Fruit fly (Drosophila melanogaster): ENCODE data around the gene IP3K1.
A peak's percentile ranks its signal among the peaks of the same experiment; 100 is the strongest.

The IP3K1 gene

dm6 chr2L:9736000-9736695 lies 46.0 kb upstream of the IP3K1 start, which contains the start of gene CG13117:
TSS of gene CG13117 (plus strand) at chr2L:9736645.
- TF ChIP-seq CG10321 (GFP tag; IDR thresholded peaks at IDR 0.05) (0 out of 2 replicates have a peak, but pooled peaks have one; percentile 16), row (GFP tag; IDR thresholded peaks at IDR 0.05) (peak; percentile 40; the same call in 2 of the 3 replicates), CG11085 (GFP tag; IDR thresholded peaks at IDR 0.05) (no peak), BEAF-32 (GFP tag; optimal IDR thresholded peaks at IDR 0.05) (peak; percentile 32), sna (GFP tag; IDR thresholded peaks at IDR 0.05; ENCODE audit: partially characterized antibody) (0 out of 2 replicates have a peak, but pooled peaks have one; percentile 1), Sry-δ (GFP tag; optimal IDR thresholded peaks at IDR 0.05) (peak; percentile 7), Dll (GFP tag; IDR thresholded peaks at IDR 0.05; ENCODE audit: partially characterized antibody) (peak; percentile 37; the same call in 2 of the 4 replicates), tx (GFP tag; optimal IDR thresholded peaks at IDR 0.05) (no peak), dysf (GFP tag; IDR thresholded peaks at IDR 0.05) (0 out of 3 replicates have a peak, but pooled peaks have one; percentile 16), unc-4 (GFP tag; IDR thresholded peaks at IDR 0.05; ENCODE audit: partially characterized antibody) (0 out of 2 replicates have a peak, but pooled peaks have one; percentile 18)

DNA sequence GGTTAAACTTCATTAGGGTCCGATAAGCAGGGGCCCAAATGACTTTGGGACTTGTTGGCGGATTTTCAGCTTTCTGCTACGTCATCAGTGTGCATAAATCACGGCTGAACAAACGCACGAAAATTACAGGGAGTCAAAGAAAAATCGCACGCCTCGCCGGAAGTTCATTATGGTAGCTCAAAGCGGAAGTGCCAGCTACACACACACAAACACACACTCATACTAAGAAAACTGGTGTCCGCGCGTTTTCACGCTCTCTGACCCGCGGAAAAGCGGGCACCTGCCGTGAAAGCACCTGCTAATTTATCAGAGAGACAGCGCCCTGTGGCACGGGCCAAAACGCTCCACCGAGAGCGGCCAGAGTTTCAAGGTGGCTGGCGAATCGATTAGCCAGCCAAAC lies 44.8 kb upstream of the IP3K1 start:
- TF ChIP-seq Ets65A (GFP tag) (peak; percentile 70), sna (GFP tag; IDR thresholded peaks at IDR 0.05; ENCODE audit: partially characterized antibody) (no peak), prd (optimal IDR thresholded peaks at IDR 0.05) (no peak), prd (GFP tag; IDR thresholded peaks at IDR 0.05) (no peak), H15 (GFP tag; IDR thresholded peaks at IDR 0.05) (peak; percentile 21; the same call in 1 of the 3 replicates), ham (GFP tag; IDR thresholded peaks at IDR 0.05) (no peak), Camta (GFP tag; optimal IDR thresholded peaks at IDR 0.05) (no peak), phol (tag; optimal IDR thresholded peaks at IDR 0.05) (no peak), Med (GFP tag) (peak; percentile 45), CG10366 (GFP tag; IDR thresholded peaks at IDR 0.05) (no peak), pum (GFP tag; optimal IDR thresholded peaks at IDR 0.05) (no peak)

- no peak for TF ChIP-seq fru (optimal IDR thresholded peaks at IDR 0.05)
- peak; percentile 0 for TF ChIP-seq CG10147 (GFP tag; optimal IDR thresholded peaks at IDR 0.05)
- TF ChIP-seq CG2120 (GFP tag; optimal IDR thresholded peaks at IDR 0.05), result peak; percentile 2
- no peak for TF ChIP-seq CG4707 (GFP tag; optimal IDR thresholded peaks at IDR 0.05)
- no peak for TF ChIP-seq Myb (GFP tag; optimal IDR thresholded peaks at IDR 0.05)
- TF ChIP-seq sna (GFP tag; IDR thresholded peaks at IDR 0.05; ENCODE audit: partially characterized antibody), result no peak
- no peak for TF ChIP-seq jing (GFP tag; optimal IDR thresholded peaks at IDR 0.05)
- peak; percentile 14 for TF ChIP-seq CG9727 (GFP tag; optimal IDR thresholded peaks at IDR 0.05)
- TF ChIP-seq CG2889 (GFP tag; IDR thresholded peaks at IDR 0.05), result no peak
- peak; percentile 18 for TF ChIP-seq CG2712 (tag; optimal IDR thresholded peaks at IDR 0.05)
- TF ChIP-seq CG2678 (tag; optimal IDR thresholded peaks at IDR 0.05), result peak; percentile 37
- TF ChIP-seq Camta (GFP tag; optimal IDR thresholded peaks at IDR 0.05), result no peak
- peak; percentile 34 for TF ChIP-seq phol (tag; optimal IDR thresholded peaks at IDR 0.05)
- TF ChIP-seq pita (GFP tag; optimal IDR thresholded peaks at IDR 0.05), result no peak
- TF ChIP-seq CG12391 (tag; optimal IDR thresholded peaks at IDR 0.05), result peak; percentile 3
- TF ChIP-seq HmgD (GFP tag; optimal IDR thresholded peaks at IDR 0.05), result no peak
- TF ChIP-seq CG12155 (GFP tag; optimal IDR thresholded peaks at IDR 0.05), result no peak
- no peak for TF ChIP-seq ato (GFP tag; IDR thresholded peaks at IDR 0.05; ENCODE audit: partially characterized antibody)
- peak; percentile 23 for TF ChIP-seq CG1603 (tag; optimal IDR thresholded peaks at IDR 0.05)
- TF ChIP-seq onecut (GFP tag; IDR thresholded peaks at IDR 0.05), result 0 out of 2 replicates have a peak, but pooled peaks have one; percentile 11
- TF ChIP-seq CG8290 (GFP tag; optimal IDR thresholded peaks at IDR 0.05), result no peak
- TF ChIP-seq CG8290 (tag; optimal IDR thresholded peaks at IDR 0.05), result no peak
- no peak for TF ChIP-seq CG30020 (tag; optimal IDR thresholded peaks at IDR 0.05)
- peak; percentile 33 for TF ChIP-seq bcd (GFP tag; optimal IDR thresholded peaks at IDR 0.05)
- no peak for TF ChIP-seq Neu2 (GFP tag; optimal IDR thresholded peaks at IDR 0.05; ENCODE audit: borderline replicate concordance)
- no peak for TF ChIP-seq ham (GFP tag; IDR thresholded peaks at IDR 0.05)
- no peak for TF ChIP-seq Nf-YB (GFP tag; optimal IDR thresholded peaks at IDR 0.05)
- TF ChIP-seq Antp (GFP tag; optimal IDR thresholded peaks at IDR 0.05), result no peak
- TF ChIP-seq CG30403 (GFP tag; optimal IDR thresholded peaks at IDR 0.05), result peak; percentile 35
- no peak for TF ChIP-seq CG4424 (GFP tag; optimal IDR thresholded peaks at IDR 0.05)
- TF ChIP-seq CG15269 (tag; optimal IDR thresholded peaks at IDR 0.05), result peak; percentile 10
These were observed 44.4 kb upstream of the IP3K1 start for dm6 chr2L:9737803-9738202.
